Fruit fly (Drosophila melanogaster) Kc167 (cell line): Measurements from ENCODE around the gene Cngl.

Experiments used
- Myc ChIP-seq: fragments of >200 bp; optimal IDR thresholded peaks from 2 replicates; lab custom pipeline; 2017; ENCODE audit warnings: missing external identifiers
- Sin3A ChIP-seq: fragments of >200 bp; optimal IDR thresholded peaks from 2 replicates; lab custom pipeline; 2018; ENCODE audit warnings: missing external identifiers
- h ChIP-seq: fragments of >200 bp; optimal IDR thresholded peaks from 3 replicates; lab custom pipeline; 2018; ENCODE audit warnings: missing external identifiers
- insv ChIP-seq: fragments of >200 bp; optimal IDR thresholded peaks from 3 replicates; lab custom pipeline; 2018; ENCODE audit warnings: missing external identifiers
- psq ChIP-seq: fragments of >200 bp; optimal IDR thresholded peaks from 2 replicates; lab custom pipeline; 2017; ENCODE audit warnings: missing external identifiers
- ttk ChIP-seq: sonication (Bioruptor generic); optimal IDR thresholded peaks from 2 replicates; lab custom pipeline; 2017; ENCODE audit warnings: missing external identifiers

dm6 chrX:15379014-15379491, 62.0 kb downstream of the Cngl start, which contains the start of gene acj6:
- TF ChIP-seq Myc (lab: Kevin White, UChicago) = no peak
- no peak for TF ChIP-seq psq
- no peak for TF ChIP-seq Sin3A (lab: Kevin White, UChicago)
- no peak for TF ChIP-seq insv
- TF ChIP-seq h (lab: Kevin White, UChicago) = no peak
- no peak for TF ChIP-seq ttk (lab: Kevin White, UChicago)
